Fruit fly (Drosophila melanogaster): Measurements from ENCODE around the gene mdu.
A peak's percentile ranks its signal among the peaks of the same experiment; 100 is the strongest.

Gene mdu

DNA sequence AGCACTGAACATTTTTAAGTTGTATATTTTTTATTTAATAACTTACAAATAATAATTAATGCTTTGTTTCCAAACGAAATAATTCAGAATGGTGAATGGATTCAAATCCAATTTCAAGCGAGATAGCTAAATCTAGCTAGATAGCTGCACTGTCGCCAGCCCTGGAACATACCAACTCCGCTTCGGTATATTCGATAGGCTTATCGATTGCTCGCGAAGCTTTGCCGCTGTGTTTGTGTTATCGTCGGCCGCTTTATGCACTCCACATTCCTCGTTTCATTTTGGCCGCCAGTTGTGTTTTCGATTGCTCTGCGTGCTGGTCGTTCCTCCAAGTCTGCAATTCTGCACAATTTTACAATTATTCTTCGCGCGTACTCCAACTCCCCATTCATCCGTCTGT is at the start of gene mdu:
mdu (plus strand) TSS at position 259 of the 400 bp plus-strand sequence.
- TF ChIP-seq tj (GFP tag; optimal IDR thresholded peaks at IDR 0.05) (peak; percentile 19), CG14711 (tag; optimal IDR thresholded peaks at IDR 0.05) (peak; percentile 50), cnc (optimal IDR thresholded peaks at IDR 0.05) (no peak), bab1 (GFP tag; optimal IDR thresholded peaks at IDR 0.05) (peak; percentile 40), CG5204 (GFP tag; optimal IDR thresholded peaks at IDR 0.05) (peak; percentile 28), Crg-1 (GFP tag; optimal IDR thresholded peaks at IDR 0.05) (no peak), CG7045 (GFP tag; optimal IDR thresholded peaks at IDR 0.05) (no peak), kay (GFP tag; ENCODE audit: borderline replicate concordance) (no peak), cic (GFP tag; optimal IDR thresholded peaks at IDR 0.05) (no peak), CG12768 (GFP tag; optimal IDR thresholded peaks at IDR 0.05) (no peak), toe (GFP tag; optimal IDR thresholded peaks at IDR 0.05) (no peak), pad (GFP tag; optimal IDR thresholded peaks at IDR 0.05) (no peak), ovo (GFP tag; optimal IDR thresholded peaks at IDR 0.05) (no peak)

DNA sequence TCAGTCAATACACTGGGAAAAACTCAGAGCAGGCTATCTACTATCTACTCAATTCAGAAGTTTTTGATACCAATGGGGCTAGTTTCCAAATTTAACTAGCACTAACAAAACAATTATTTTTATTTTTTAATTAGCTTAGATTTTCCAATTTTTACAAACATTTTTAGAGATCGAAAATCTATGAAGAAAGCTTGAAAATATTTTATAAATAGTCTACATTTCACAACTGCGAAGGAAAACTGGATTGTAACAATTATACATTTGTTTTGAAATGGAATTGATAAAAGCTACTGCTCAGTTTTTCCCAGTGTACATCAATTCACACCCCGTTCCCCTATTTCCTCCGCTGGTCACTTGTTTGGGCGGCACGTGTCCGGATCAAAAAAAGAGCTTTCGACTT is 49.1 kb upstream of the mdu start:
- TF ChIP-seq pad (GFP tag; optimal IDR thresholded peaks at IDR 0.05) (no peak), CG7045 (GFP tag; optimal IDR thresholded peaks at IDR 0.05) (no peak), CG14711 (tag; optimal IDR thresholded peaks at IDR 0.05) (no peak), CG7101 (tag; optimal IDR thresholded peaks at IDR 0.05) (no peak), Clk (GFP tag; optimal IDR thresholded peaks at IDR 0.05) (no peak), CG5204 (GFP tag; optimal IDR thresholded peaks at IDR 0.05) (no peak), tj (GFP tag; optimal IDR thresholded peaks at IDR 0.05) (no peak), Hr96 (GFP tag; optimal IDR thresholded peaks at IDR 0.05) (no peak), kay (GFP tag; ENCODE audit: borderline replicate concordance) (no peak), ovo (GFP tag; optimal IDR thresholded peaks at IDR 0.05) (no peak), CG1620 (GFP tag; optimal IDR thresholded peaks at IDR 0.05) (no peak)

DNA sequence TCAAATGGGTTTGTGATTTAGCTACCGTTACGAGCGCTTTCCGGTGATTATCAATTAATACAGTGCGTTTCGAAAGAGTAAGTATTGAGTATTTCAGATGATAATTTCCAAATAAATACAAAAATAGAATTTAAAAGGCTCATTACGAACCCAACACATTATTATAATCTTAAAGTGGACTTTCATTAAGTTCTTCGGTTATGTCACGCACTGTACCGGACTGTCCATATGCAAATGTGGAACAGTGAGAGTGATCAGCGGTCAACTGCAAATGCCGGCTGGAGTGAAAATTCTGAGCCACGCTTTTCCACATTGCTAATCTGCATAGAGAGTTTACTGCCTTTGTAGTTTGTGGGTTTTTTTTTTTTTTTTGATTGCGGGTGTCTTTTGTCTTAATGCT is 43.3 kb upstream of the mdu start:
- no peak for TF ChIP-seq cic (GFP tag; optimal IDR thresholded peaks at IDR 0.05)

DNA sequence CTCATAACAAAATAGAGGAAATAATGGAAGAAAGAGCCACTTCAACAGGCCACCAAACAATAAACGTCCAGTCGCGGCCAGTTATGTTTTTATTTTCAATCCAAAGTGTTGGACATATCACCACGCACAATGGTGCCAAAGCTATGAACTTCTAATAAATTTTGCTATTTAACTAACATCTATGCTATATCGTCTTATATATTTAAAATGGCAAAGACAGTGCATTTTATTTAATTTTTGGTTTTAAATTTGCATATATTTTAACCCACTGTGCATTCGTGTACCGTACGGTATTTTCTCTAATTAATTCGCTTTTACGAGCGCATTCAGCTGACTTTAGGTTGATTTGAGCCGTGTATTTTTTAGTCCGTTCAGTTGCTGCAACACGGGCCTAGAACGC is 42.6 kb upstream of the mdu start, which contains the start of gene CG15927:
CG15927 (plus strand) TSS at position 372 of the 400 bp plus-strand sequence.
- TF ChIP-seq pad (GFP tag; optimal IDR thresholded peaks at IDR 0.05): no peak
- no peak for TF ChIP-seq ovo (GFP tag; optimal IDR thresholded peaks at IDR 0.05)
- TF ChIP-seq cic (GFP tag; optimal IDR thresholded peaks at IDR 0.05): no peak
- no peak for TF ChIP-seq bab1 (GFP tag; optimal IDR thresholded peaks at IDR 0.05)
- TF ChIP-seq CG14711 (tag; optimal IDR thresholded peaks at IDR 0.05): no peak
- no peak for TF ChIP-seq Mnt (GFP tag; optimal IDR thresholded peaks at IDR 0.05)
- TF ChIP-seq CG33017 (tag; optimal IDR thresholded peaks at IDR 0.05): no peak
- no peak for TF ChIP-seq cnc (optimal IDR thresholded peaks at IDR 0.05)
- no peak for TF ChIP-seq CG11617 (GFP tag; optimal IDR thresholded peaks at IDR 0.05)
- TF ChIP-seq tj (GFP tag; optimal IDR thresholded peaks at IDR 0.05): no peak
- no peak for TF ChIP-seq toe (GFP tag; optimal IDR thresholded peaks at IDR 0.05)
- TF ChIP-seq CG7101 (tag; optimal IDR thresholded peaks at IDR 0.05): no peak
- TF ChIP-seq CG7045 (GFP tag; optimal IDR thresholded peaks at IDR 0.05): no peak
- TF ChIP-seq CG12768 (GFP tag; optimal IDR thresholded peaks at IDR 0.05): no peak
- no peak for TF ChIP-seq CG1620 (GFP tag; optimal IDR thresholded peaks at IDR 0.05)
- no peak for TF ChIP-seq Crg-1 (GFP tag; optimal IDR thresholded peaks at IDR 0.05)
- TF ChIP-seq CG5204 (GFP tag; optimal IDR thresholded peaks at IDR 0.05): no peak

DNA sequence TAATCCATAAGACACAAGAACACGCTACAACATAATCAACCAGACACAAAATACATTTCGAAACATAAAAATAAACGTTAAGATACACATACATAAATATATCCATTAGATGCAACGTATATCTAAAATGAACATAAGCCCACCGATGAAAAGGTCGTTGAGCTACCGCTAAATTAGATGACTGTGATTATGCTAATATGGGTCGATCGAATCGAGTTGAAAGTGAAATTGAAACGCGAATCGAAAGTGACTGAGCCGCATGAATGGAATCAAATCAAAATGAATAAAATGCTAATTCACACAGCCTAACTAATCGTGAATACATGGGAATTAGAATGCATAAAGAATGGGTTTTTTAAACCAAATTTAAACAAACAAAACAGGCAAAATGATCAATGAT is 41.1 kb upstream of the mdu start:
- no peak for TF ChIP-seq cic (GFP tag; optimal IDR thresholded peaks at IDR 0.05)
- no peak for TF ChIP-seq CG7045 (GFP tag; optimal IDR thresholded peaks at IDR 0.05)
- TF ChIP-seq ovo (GFP tag; optimal IDR thresholded peaks at IDR 0.05): no peak
- TF ChIP-seq kay (GFP tag; ENCODE audit: borderline replicate concordance): no peak
- no peak for TF ChIP-seq bab1 (GFP tag; optimal IDR thresholded peaks at IDR 0.05)
- no peak for TF ChIP-seq Crg-1 (GFP tag; optimal IDR thresholded peaks at IDR 0.05)
- no peak for TF ChIP-seq tj (GFP tag; optimal IDR thresholded peaks at IDR 0.05)
- no peak for TF ChIP-seq CG33017 (tag; optimal IDR thresholded peaks at IDR 0.05)
- TF ChIP-seq Clk (GFP tag; optimal IDR thresholded peaks at IDR 0.05): no peak
- TF ChIP-seq CG12768 (GFP tag; optimal IDR thresholded peaks at IDR 0.05): no peak
- no peak for TF ChIP-seq CG14711 (tag; optimal IDR thresholded peaks at IDR 0.05)
- no peak for TF ChIP-seq toe (GFP tag; optimal IDR thresholded peaks at IDR 0.05)
- no peak for TF ChIP-seq CG5204 (GFP tag; optimal IDR thresholded peaks at IDR 0.05)
- TF ChIP-seq Mnt (GFP tag; optimal IDR thresholded peaks at IDR 0.05): no peak
- TF ChIP-seq CG7101 (tag; optimal IDR thresholded peaks at IDR 0.05): no peak
- TF ChIP-seq CG1620 (GFP tag; optimal IDR thresholded peaks at IDR 0.05): no peak

DNA sequence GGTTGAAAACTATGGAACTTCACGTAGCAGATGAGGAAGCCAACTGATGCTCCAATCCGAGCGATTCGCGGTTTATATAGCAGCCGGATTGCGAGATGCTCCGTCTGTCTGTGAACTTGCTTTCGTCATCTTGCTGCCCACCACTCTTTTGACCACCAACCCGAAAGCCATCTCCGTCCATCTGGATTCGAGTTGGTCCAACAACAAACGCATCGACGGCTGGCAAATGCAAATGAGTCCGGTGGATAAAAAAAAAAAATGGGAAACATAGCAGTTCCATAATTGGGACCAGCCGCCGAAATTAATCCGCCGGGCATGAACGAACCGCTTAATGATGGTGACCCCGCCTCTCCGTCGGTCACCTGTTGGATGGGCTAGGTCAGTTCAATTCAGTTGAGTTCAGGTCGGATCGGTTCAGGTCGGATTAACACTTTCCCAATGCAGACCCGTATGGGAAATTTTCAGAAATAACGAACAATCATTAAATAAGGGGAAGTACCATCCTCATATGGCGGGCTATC is 39.2 kb upstream of the mdu start, which contains the start of gene CG15731:
CG15731 (minus strand) TSS at position 51 of the 521 bp plus-strand sequence.
- no peak for TF ChIP-seq toe (GFP tag; optimal IDR thresholded peaks at IDR 0.05)
- no peak for TF ChIP-seq Clk (GFP tag; optimal IDR thresholded peaks at IDR 0.05)
- no peak for TF ChIP-seq CG1620 (GFP tag; optimal IDR thresholded peaks at IDR 0.05)
- no peak for TF ChIP-seq CG12768 (GFP tag; optimal IDR thresholded peaks at IDR 0.05)
- TF ChIP-seq tj (GFP tag; optimal IDR thresholded peaks at IDR 0.05): no peak
- no peak for TF ChIP-seq CG5204 (GFP tag; optimal IDR thresholded peaks at IDR 0.05)
- TF ChIP-seq CG7101 (tag; optimal IDR thresholded peaks at IDR 0.05): no peak
- no peak for TF ChIP-seq Hr96 (GFP tag; optimal IDR thresholded peaks at IDR 0.05)
- TF ChIP-seq ovo (GFP tag; optimal IDR thresholded peaks at IDR 0.05): no peak
- TF ChIP-seq CG11617 (GFP tag; optimal IDR thresholded peaks at IDR 0.05): no peak

DNA sequence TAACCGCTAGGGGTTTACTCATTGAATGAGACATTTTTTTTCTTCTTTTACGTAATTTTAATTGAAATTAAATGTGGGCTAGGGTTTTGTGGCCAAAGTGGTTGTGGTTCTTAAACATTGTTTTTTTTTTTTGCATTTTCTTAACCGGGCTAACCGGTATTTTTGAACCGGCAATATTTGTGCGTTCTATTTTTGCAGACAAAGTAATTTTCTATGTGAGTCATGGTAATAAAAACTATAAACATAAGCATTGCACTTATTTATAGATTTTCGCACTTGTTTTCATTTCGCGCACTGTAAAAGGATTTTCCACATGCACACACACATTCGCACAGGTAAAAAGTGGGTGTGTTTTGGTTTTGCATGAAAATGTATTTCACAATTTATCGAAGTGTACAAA is 34.8 kb upstream of the mdu start:
- TF ChIP-seq bab1 (GFP tag; optimal IDR thresholded peaks at IDR 0.05): peak; percentile 2
- no peak for TF ChIP-seq pad (GFP tag; optimal IDR thresholded peaks at IDR 0.05)
- no peak for TF ChIP-seq Mnt (GFP tag; optimal IDR thresholded peaks at IDR 0.05)

Measured in whole organism, adult.